Fruit fly (Drosophila melanogaster) Kc167 (cell line): ENCODE measurements around the gene CG7406.

ENCODE experiments used
- h ChIP-seq: fragments of >200 bp; optimal IDR thresholded peaks from 3 replicates; lab custom pipeline; 2018; ENCODE audit warnings: missing external identifiers
- insv ChIP-seq: fragments of >200 bp; optimal IDR thresholded peaks from 3 replicates; lab custom pipeline; 2018; ENCODE audit warnings: missing external identifiers

DNA sequence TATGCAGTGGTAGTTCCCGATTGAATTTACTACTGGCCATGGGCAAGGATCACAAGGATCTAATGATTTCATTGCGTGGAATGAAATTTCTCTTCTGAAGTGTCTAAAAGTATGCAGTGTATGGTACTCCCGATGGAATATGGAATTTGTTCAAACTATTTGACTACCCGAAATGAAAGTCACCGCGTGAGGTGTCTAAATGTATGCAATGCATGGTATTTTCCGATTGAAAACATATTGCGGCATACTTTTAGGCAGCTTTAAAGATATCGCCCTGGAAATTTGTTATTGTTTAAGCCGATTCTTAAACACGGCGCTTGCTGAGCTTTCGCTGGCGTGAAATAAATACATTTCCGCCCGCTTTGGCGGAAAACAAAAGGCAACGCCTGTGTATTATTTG, 2.9 kb upstream of the CG7406 start:
- TF ChIP-seq insv (lab: Kevin White, UChicago) (no peak), h (lab: Kevin White, UChicago) (no peak)
